Worm (Caenorhabditis elegans) whole organism, midembryonic: Measurements from ENCODE around the gene prx-19.

Experiments
- T22C8.4 ChIP-seq: fragments of 200-800 bp; sonication (Bioruptor generic); IDR thresholded peaks from 2 replicates; pipeline ENCODE4 v1.3.6; 2022; ENCODE audit warnings: missing genetic modification characterization, missing compliant biosample characterization
- flt-1 ChIP-seq: fragments of 200-800 bp; sonication (Bioruptor generic); IDR thresholded peaks from 2 replicates; pipeline ENCODE4 v1.3.6; 2022; ENCODE audit warnings: missing genetic modification characterization, missing compliant biosample characterization
- med-1 ChIP-seq: sonication (generic microtip); optimal IDR thresholded peaks from 2 replicates; lab custom pipeline; 2017; ENCODE audit warnings: missing genetic modification characterization, mild to moderate bottlenecking, missing compliant biosample characterization, antibody characterized with exemption, missing genetic modification reagents; ENCODE audit not compliant: insufficient read depth
- ztf-23 ChIP-seq: fragments of 200-800 bp; sonication (Bioruptor generic); IDR thresholded peaks from 2 replicates; pipeline ENCODE4 v1.3.6; 2022; ENCODE audit warnings: missing genetic modification reagents, missing genetic modification characterization, missing compliant biosample characterization

ce11 chrIII:8838075-8838474 lies 29.0 kb upstream of the prx-19 start, which contains the start of gene F44E2.4:
- no peak for TF ChIP-seq ztf-23 (GFP tag; lab: Robert Waterston, UW)
- no peak for TF ChIP-seq T22C8.4
- no peak for TF ChIP-seq flt-1
- no peak for TF ChIP-seq med-1 (GFP tag; lab: Kevin White, UChicago)
